Worm (Caenorhabditis elegans) whole organism, L4 larva: ENCODE data around the gene T07H3.8.

Experiments used
- ZK546.5 ChIP-seq, 2 experiments: sonication (generic microtip); optimal IDR thresholded peaks; 2 replicates each; lab custom pipeline; 2017; ENCODE audit warnings: missing biosample characterization in 2 of 2, missing genetic modification characterization in 2 of 2
- ces-1 ChIP-seq: fragments of 150-350 bp; sonication (generic microtip); optimal IDR thresholded peaks from 4 replicates; lab custom pipeline; 2014; ENCODE audit warnings: missing biosample characterization, missing genetic modification reagents, missing genetic modification characterization
- hlh-30 ChIP-seq: sonication (generic microtip); optimal IDR thresholded peaks from 2 replicates; lab custom pipeline; 2017; ENCODE audit warnings: antibody characterized with exemption, mild to moderate bottlenecking, missing genetic modification characterization, missing compliant biosample characterization; ENCODE audit not compliant: insufficient read depth
- mdt-29 ChIP-seq: fragments of 200-800 bp; sonication (Bioruptor generic); IDR thresholded peaks from 2 replicates; pipeline ENCODE4 v1.3.6; 2022; ENCODE audit warnings: missing genetic modification reagents, missing genetic modification characterization, missing compliant biosample characterization
- mes-2 ChIP-seq: sonication (generic microtip); optimal IDR thresholded peaks from 2 replicates; lab custom pipeline; 2016; ENCODE audit warnings: missing genotype, mild to moderate bottlenecking, missing genetic modification characterization, missing compliant biosample characterization; ENCODE audit not compliant: poor library complexity, severe bottlenecking
- mxl-3 ChIP-seq: fragments of 200-800 bp; sonication (Bioruptor generic); optimal IDR thresholded peaks from 2 replicates; lab custom pipeline; 2018; ENCODE audit warnings: mild to moderate bottlenecking, missing genetic modification characterization, missing compliant biosample characterization
- nhr-11 ChIP-seq: fragments of 150-350 bp; optimal IDR thresholded peaks from 2 replicates; lab custom pipeline; 2014; ENCODE audit warnings: missing biosample characterization, missing genetic modification characterization
- pha-4 ChIP-seq, 2 experiments: fragments of 150-350 bp in 1 of 2; fragments of 200-800 bp in 1 of 2; sonication (Bioruptor generic) in 1 of 2; IDR thresholded peaks in 1 of 2; optimal IDR thresholded peaks in 1 of 2; 2 replicates each; pipeline versions ENCODE4 v1.3.6 to Lab custom; 2014 to 2022; ENCODE audit warnings: missing genetic modification characterization in 2 of 2, missing genetic modification reagents in 2 of 2, missing biosample characterization in 1 of 2, missing compliant biosample characterization in 1 of 2
- pqm-1 ChIP-seq: sonication (generic microtip); optimal IDR thresholded peaks from 2 replicates; lab custom pipeline; 2017; ENCODE audit warnings: missing biosample characterization, missing genetic modification characterization
- snpc-4 ChIP-seq: fragments of 150-350 bp; optimal IDR thresholded peaks from 2 replicates; lab custom pipeline; 2014; ENCODE audit warnings: missing biosample characterization, missing genetic modification characterization
- spr-3 ChIP-seq: fragments of 200-800 bp; sonication (Bioruptor generic); optimal IDR thresholded peaks from 2 replicates; lab custom pipeline; 2018; ENCODE audit warnings: mild to moderate bottlenecking, missing genetic modification characterization, missing compliant biosample characterization
- unc-62 ChIP-seq, 3 experiments: fragments of 150-350 bp in 1 of 3; sonication (generic microtip); optimal IDR thresholded peaks in 2 of 3; peaks in 1 of 3; 1 replicate in 1 of 3; 2 replicates in 2 of 3; lab custom pipeline; 2014 to 2017; ENCODE audit warnings: missing biosample characterization in 3 of 3, missing genetic modification characterization in 3 of 3, missing genetic modification reagents in 3 of 3, missing genotype in 1 of 3
- zag-1 ChIP-seq: fragments of 150-350 bp; optimal IDR thresholded peaks from 2 replicates; lab custom pipeline; 2014; ENCODE audit warnings: missing biosample characterization, missing genetic modification characterization
- zfp-2 ChIP-seq: sonication (generic microtip); optimal IDR thresholded peaks from 2 replicates; lab custom pipeline; 2016; ENCODE audit warnings: mild to moderate bottlenecking, missing genetic modification characterization, missing compliant biosample characterization

DNA sequence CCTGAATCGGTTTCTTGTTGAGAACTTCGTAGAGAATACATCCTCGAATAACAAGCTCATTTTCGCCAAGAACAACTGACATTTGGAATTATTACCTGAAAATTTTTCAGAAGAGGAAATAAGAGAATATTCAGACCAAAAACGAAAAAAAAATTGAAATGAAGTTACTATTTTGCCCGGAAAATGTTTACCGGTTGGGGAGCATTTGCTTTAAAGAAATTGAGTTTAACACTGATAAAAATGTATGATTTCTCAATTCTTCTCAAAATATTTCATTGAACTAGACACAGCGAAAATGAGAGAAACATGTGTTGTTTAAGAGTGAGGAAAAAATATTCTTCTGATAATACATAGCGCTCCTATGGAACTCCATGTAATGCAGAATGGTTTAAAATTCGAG, 30.0 kb downstream of the T07H3.8 start, which contains the start of gene fbxa-165:
- TF ChIP-seq pha-4 (GFP tag; IDR thresholded peaks at IDR 0.05; lab: Robert Waterston, UW) (no peak), pha-4 (tag; optimal IDR thresholded peaks at IDR 0.05; lab: Kevin White, UChicago) (no peak), mdt-29 (GFP tag; lab: Robert Waterston, UW) (no peak), snpc-4 (tag; lab: Kevin White, UChicago) (no peak), nhr-11 (tag; lab: Kevin White, UChicago) (no peak), hlh-30 (tag; lab: Kevin White, UChicago) (no peak), zfp-2 (tag; lab: Kevin White, UChicago) (no peak), zag-1 (tag; lab: Kevin White, UChicago) (no peak), mxl-3 (GFP tag; lab: Kevin White, UChicago) (no peak), unc-62 (GFP tag; optimal IDR thresholded peaks at IDR 0.05 in 1 of 2; lab: Kevin White, UChicago) (peak in 1 of 2 experiments; percentile 36), unc-62 (tag; optimal IDR thresholded peaks at IDR 0.05; lab: Kevin White, UChicago) (no peak), mes-2 (no peak), ZK546.5 (tag; optimal IDR thresholded peaks at IDR 0.05; lab: Kevin White, UChicago) (no peak), spr-3 (GFP tag; lab: Kevin White, UChicago) (no peak), pqm-1 (tag; lab: Kevin White, UChicago) (no peak), ces-1 (GFP tag; lab: Kevin White, UChicago) (no peak)
